Worm (Caenorhabditis elegans): Measurements from ENCODE around the gene unc-105.

- no peak for TF ChIP-seq unc-62 (GFP tag; optimal IDR thresholded peaks at IDR 0.05)
- no peak for TF ChIP-seq ceh-91 (GFP tag; IDR thresholded peaks at IDR 0.05)
These were observed 44.3 kb upstream of the unc-105 start for ce11 chrII:8071801-8072544.

All from whole organism, young adult.